Worm (Caenorhabditis elegans) whole organism, late embryonic: ENCODE results near the gene ttr-8.

Experiments
- F13H6.1 ChIP-seq: sonication (generic microtip); optimal IDR thresholded peaks from 2 replicates; lab custom pipeline; 2016; ENCODE audit warnings: missing genetic modification characterization, missing compliant biosample characterization
- K02D7.2 ChIP-seq: sonication (generic microtip); optimal IDR thresholded peaks from 2 replicates; lab custom pipeline; 2017; ENCODE audit warnings: mild to moderate bottlenecking, missing genetic modification characterization, missing compliant biosample characterization
- K09A11.1 ChIP-seq: sonication (generic microtip); optimal IDR thresholded peaks from 2 replicates; lab custom pipeline; 2017; ENCODE audit warnings: antibody characterized with exemption, mild to moderate bottlenecking, missing genetic modification characterization, missing compliant biosample characterization; ENCODE audit not compliant: insufficient read depth
- T23F11.4 ChIP-seq: fragments of 200-800 bp; sonication (Bioruptor generic); optimal IDR thresholded peaks from 2 replicates; lab custom pipeline; 2018; ENCODE audit warnings: mild to moderate bottlenecking, missing genetic modification characterization, missing compliant biosample characterization
- ahr-1 ChIP-seq: sonication (generic microtip); optimal IDR thresholded peaks from 2 replicates; lab custom pipeline; 2016; ENCODE audit warnings: missing genetic modification characterization, missing compliant biosample characterization
- ama-1 ChIP-seq: fragments of 150-350 bp; optimal IDR thresholded peaks from 2 replicates; lab custom pipeline; 2014
- ceh-18 ChIP-seq: sonication (generic microtip); optimal IDR thresholded peaks from 2 replicates; lab custom pipeline; 2016; ENCODE audit warnings: missing genetic modification characterization, missing compliant biosample characterization
- ceh-19 ChIP-seq: fragments of 200-800 bp; sonication (Bioruptor generic); optimal IDR thresholded peaks from 2 replicates; lab custom pipeline; 2018; ENCODE audit warnings: mild to moderate bottlenecking, missing genetic modification characterization, missing compliant biosample characterization
- ceh-2 ChIP-seq: sonication (generic microtip); optimal IDR thresholded peaks from 2 replicates; lab custom pipeline; 2016; ENCODE audit warnings: missing genotype, missing genetic modification characterization, missing compliant biosample characterization
- ceh-22 ChIP-seq: sonication (generic microtip); optimal IDR thresholded peaks from 2 replicates; lab custom pipeline; 2017; ENCODE audit warnings: missing biosample characterization, missing genetic modification characterization
- ceh-31 ChIP-seq: sonication (generic microtip); optimal IDR thresholded peaks from 2 replicates; lab custom pipeline; 2016; ENCODE audit warnings: missing genetic modification characterization, missing compliant biosample characterization
- ceh-34 ChIP-seq: sonication (generic microtip); optimal IDR thresholded peaks from 2 replicates; lab custom pipeline; 2016; ENCODE audit warnings: mild to moderate bottlenecking, missing genetic modification characterization, missing compliant biosample characterization
- ceh-6 ChIP-seq: fragments of 200-800 bp; sonication (Bioruptor generic); optimal IDR thresholded peaks from 2 replicates; lab custom pipeline; 2018; ENCODE audit warnings: mild to moderate bottlenecking, missing genetic modification characterization, missing compliant biosample characterization
- dmd-4 ChIP-seq: sonication (generic microtip); optimal IDR thresholded peaks from 2 replicates; lab custom pipeline; 2016; ENCODE audit warnings: borderline replicate concordance, missing genetic modification characterization, missing compliant biosample characterization
- dve-1 ChIP-seq: sonication (generic microtip); optimal IDR thresholded peaks from 2 replicates; lab custom pipeline; 2017; ENCODE audit warnings: antibody characterized with exemption, mild to moderate bottlenecking, missing genetic modification characterization, missing compliant biosample characterization
- elt-2 ChIP-seq: sonication (generic microtip); optimal IDR thresholded peaks from 2 replicates; lab custom pipeline; 2016; ENCODE audit warnings: missing genetic modification reagents, missing genetic modification characterization, missing compliant biosample characterization
- elt-4 ChIP-seq: sonication (generic microtip); optimal IDR thresholded peaks from 2 replicates; lab custom pipeline; 2016; ENCODE audit warnings: missing genetic modification characterization, missing compliant biosample characterization
- fkh-6 ChIP-seq: sonication (generic microtip); optimal IDR thresholded peaks from 2 replicates; lab custom pipeline; 2016; ENCODE audit warnings: missing genetic modification characterization, missing compliant biosample characterization
- hlh-13 ChIP-seq: fragments of 200-800 bp; sonication (Bioruptor generic); optimal IDR thresholded peaks from 2 replicates; lab custom pipeline; 2018; ENCODE audit warnings: mild to moderate bottlenecking, missing genetic modification characterization, missing compliant biosample characterization
- hlh-15 ChIP-seq: sonication (generic microtip); optimal IDR thresholded peaks from 2 replicates; lab custom pipeline; 2016; ENCODE audit warnings: missing genetic modification characterization, missing compliant biosample characterization
- hlh-30 ChIP-seq: sonication (generic microtip); optimal IDR thresholded peaks from 2 replicates; lab custom pipeline; 2017; ENCODE audit warnings: antibody characterized with exemption, missing genetic modification characterization, missing compliant biosample characterization; ENCODE audit not compliant: insufficient read depth
- hlh-6 ChIP-seq: sonication (generic microtip); optimal IDR thresholded peaks from 2 replicates; lab custom pipeline; 2016; ENCODE audit warnings: missing genotype, missing genetic modification characterization, missing compliant biosample characterization
- lin-11 ChIP-seq: fragments of 200-800 bp; sonication (Bioruptor generic); optimal IDR thresholded peaks from 2 replicates; lab custom pipeline; 2018; ENCODE audit warnings: mild to moderate bottlenecking, missing genetic modification characterization, missing compliant biosample characterization
- nfya-1 ChIP-seq: sonication (generic microtip); optimal IDR thresholded peaks from 2 replicates; lab custom pipeline; 2017; ENCODE audit warnings: missing genetic modification characterization, mild to moderate bottlenecking, missing compliant biosample characterization, antibody characterized with exemption, moderate library complexity
- odd-2 ChIP-seq: sonication (generic microtip); optimal IDR thresholded peaks from 2 replicates; lab custom pipeline; 2017; ENCODE audit warnings: antibody characterized with exemption, mild to moderate bottlenecking, missing genetic modification characterization, missing compliant biosample characterization
- pax-1 ChIP-seq: fragments of 150-350 bp; optimal IDR thresholded peaks from 2 replicates; lab custom pipeline; 2014; ENCODE audit warnings: missing biosample characterization, missing genetic modification characterization
- pha-2 ChIP-seq: sonication (generic microtip); optimal IDR thresholded peaks from 2 replicates; lab custom pipeline; 2017; ENCODE audit warnings: mild to moderate bottlenecking, missing genetic modification characterization, missing compliant biosample characterization
- pros-1 ChIP-seq: fragments of 150-350 bp; optimal IDR thresholded peaks from 2 replicates; lab custom pipeline; 2014; ENCODE audit warnings: missing biosample characterization, missing genetic modification reagents, missing genetic modification characterization
- ref-2 ChIP-seq: sonication (generic microtip); optimal IDR thresholded peaks from 2 replicates; lab custom pipeline; 2016; ENCODE audit warnings: missing genetic modification characterization, missing compliant biosample characterization
- rnt-1 ChIP-seq: sonication (generic microtip); optimal IDR thresholded peaks from 2 replicates; lab custom pipeline; 2016; ENCODE audit warnings: missing genetic modification characterization, missing compliant biosample characterization
- sdc-2 ChIP-seq: sonication (generic microtip); optimal IDR thresholded peaks from 2 replicates; lab custom pipeline; 2016; ENCODE audit warnings: missing genotype, missing genetic modification characterization, missing compliant biosample characterization
- sox-2 ChIP-seq: fragments of 200-800 bp; sonication (Bioruptor generic); IDR thresholded peaks from 2 replicates; pipeline ENCODE4 v1.3.6; 2022; ENCODE audit warnings: missing genetic modification reagents, missing genetic modification characterization, missing compliant biosample characterization
- syd-9 ChIP-seq: sonication (generic microtip); optimal IDR thresholded peaks from 2 replicates; lab custom pipeline; 2016; ENCODE audit warnings: mild to moderate bottlenecking, missing genetic modification characterization, moderate library complexity, missing compliant biosample characterization
- tbx-2 ChIP-seq: sonication (generic microtip); optimal IDR thresholded peaks from 2 replicates; lab custom pipeline; 2016; ENCODE audit warnings: missing genetic modification characterization, missing compliant biosample characterization
- ttx-3 ChIP-seq: sonication (generic microtip); optimal IDR thresholded peaks from 2 replicates; lab custom pipeline; 2016; ENCODE audit warnings: missing genetic modification reagents, missing genetic modification characterization, missing compliant biosample characterization
- unc-3 ChIP-seq, 2 experiments: fragments of 200-800 bp in 1 of 2; sonication (Bioruptor generic) in 1 of 2; sonication (generic microtip) in 1 of 2; conservative IDR thresholded peaks in 1 of 2; optimal IDR thresholded peaks in 1 of 2; 2 replicates each; pipeline versions ENCODE4 v1.3.6 to Lab custom; 2016 to 2022; ENCODE audit warnings: missing compliant biosample characterization in 2 of 2, missing genetic modification characterization in 2 of 2, missing genetic modification reagents in 1 of 2
- unc-42 ChIP-seq: sonication (generic microtip); optimal IDR thresholded peaks from 2 replicates; lab custom pipeline; 2016; ENCODE audit warnings: missing genotype, missing genetic modification characterization, missing compliant biosample characterization
- unc-55 ChIP-seq: sonication (generic microtip); optimal IDR thresholded peaks from 2 replicates; lab custom pipeline; 2017; ENCODE audit warnings: missing biosample characterization, missing genetic modification reagents, missing genetic modification characterization
- unc-86 ChIP-seq: sonication (generic microtip); optimal IDR thresholded peaks from 2 replicates; lab custom pipeline; 2016; ENCODE audit warnings: missing genetic modification characterization, missing compliant biosample characterization

The ttr-8 gene

ce11 chrIII:7572781-7573400 lies 7.7 kb upstream of the ttr-8 start, which contains the start of the genes rpl-9 and lpd-7:
rpl-9 (minus strand) TSS chrIII:7572831.
lpd-7 (plus strand) TSS chrIII:7573350.
- TF ChIP-seq F13H6.1 (tag; lab: Kevin White, UChicago) (peak; percentile 1), dve-1 (peak; percentile 46), ttx-3 (tag; lab: Kevin White, UChicago) (no peak), fkh-6 (no peak), ceh-34 (peak; percentile 59), unc-55 (no peak), unc-42 (tag; lab: Kevin White, UChicago) (peak; percentile 21), lin-11 (tag; lab: Kevin White, UChicago) (no peak), nfya-1 (peak; percentile 80), ahr-1 (tag; lab: Kevin White, UChicago) (no peak), ceh-18 (tag; lab: Kevin White, UChicago) (peak; percentile 54), hlh-15 (no peak), odd-2 (tag; lab: Kevin White, UChicago) (no peak), K09A11.1 (tag; lab: Kevin White, UChicago) (no peak), tbx-2 (tag; lab: Kevin White, UChicago) (peak; percentile 42), unc-3 (GFP tag; conservative IDR thresholded peaks at IDR 0.05; lab: Robert Waterston, UW) (no peak), unc-3 (tag; optimal IDR thresholded peaks at IDR 0.05; lab: Kevin White, UChicago) (peak; percentile 26), rnt-1 (tag; lab: Kevin White, UChicago) (peak; percentile 24), ceh-31 (peak; percentile 61), pha-2 (tag; lab: Kevin White, UChicago) (no peak), ama-1 (lab: Kevin White, UChicago) (no peak), elt-2 (peak; percentile 43), pax-1 (tag; lab: Kevin White, UChicago) (peak; percentile 46), unc-86 (tag; lab: Kevin White, UChicago) (no peak)

ce11 chrIII:7571726-7572125 lies 6.6 kb upstream of the ttr-8 start:
- TF ChIP-seq ttx-3 (tag; lab: Kevin White, UChicago) (no peak), elt-4 (no peak), hlh-13 (no peak), T23F11.4 (GFP tag; lab: Kevin White, UChicago) (no peak), pax-1 (tag; lab: Kevin White, UChicago) (no peak)

- TF ChIP-seq hlh-30 (tag; lab: Kevin White, UChicago) (peak; percentile 89), ceh-34 (peak; percentile 78), sox-2 (no peak), ceh-18 (tag; lab: Kevin White, UChicago) (peak; percentile 43), dmd-4 (tag; lab: Kevin White, UChicago) (peak; percentile 2), ceh-2 (peak; percentile 40), ref-2 (tag; lab: Kevin White, UChicago) (peak; percentile 9), tbx-2 (tag; lab: Kevin White, UChicago) (peak; percentile 83), syd-9 (tag; lab: Kevin White, UChicago) (peak; percentile 13), ceh-31 (peak; percentile 86), hlh-6 (tag; lab: Kevin White, UChicago) (peak; percentile 48), T23F11.4 (GFP tag; lab: Kevin White, UChicago) (no peak), unc-55 (peak; percentile 90), elt-2 (peak; percentile 33), ceh-22 (tag; lab: Kevin White, UChicago) (no peak), sdc-2 (tag; lab: Kevin White, UChicago) (peak; percentile 41), unc-3 (GFP tag; conservative IDR thresholded peaks at IDR 0.05; lab: Robert Waterston, UW) (no peak), unc-3 (tag; optimal IDR thresholded peaks at IDR 0.05; lab: Kevin White, UChicago) (no peak), K02D7.2 (tag; lab: Kevin White, UChicago) (no peak), dve-1 (peak; percentile 25), unc-42 (tag; lab: Kevin White, UChicago) (peak; percentile 59), ceh-6 (GFP tag; lab: Kevin White, UChicago) (no peak), odd-2 (tag; lab: Kevin White, UChicago) (no peak), ceh-19 (GFP tag; lab: Kevin White, UChicago) (peak; percentile 56), pros-1 (peak; percentile 70), nfya-1 (peak; percentile 83), F13H6.1 (tag; lab: Kevin White, UChicago) (peak; percentile 56)
Observed at ce11 chrIII:7570083-7570695, 5.0 kb upstream of the ttr-8 start, which contains the start of gene R13A5.7. R13A5.7 (minus strand) TSS chrIII:7570133.
